Worm (Caenorhabditis elegans) whole organism, L1 larva: Measurements from ENCODE around the gene msp-38.
A peak's percentile ranks its signal among the peaks of the same experiment; 100 is the strongest.

Source experiments
- C34B4.2 ChIP-seq: sonication (generic microtip); optimal IDR thresholded peaks from 2 replicates; lab custom pipeline; 2017; ENCODE audit warnings: mild to moderate bottlenecking, missing genetic modification characterization, missing compliant biosample characterization
- F16B12.6 ChIP-seq: fragments of 150-350 bp; optimal IDR thresholded peaks from 2 replicates; lab custom pipeline; 2014; ENCODE audit warnings: missing biosample characterization, missing genetic modification characterization
- aha-1 ChIP-seq: fragments of 150-350 bp; optimal IDR thresholded peaks from 2 replicates; lab custom pipeline; 2014; ENCODE audit warnings: missing biosample characterization, missing genetic modification characterization
- alr-1 ChIP-seq: fragments of 200-800 bp; sonication (Bioruptor generic); optimal IDR thresholded peaks from 2 replicates; lab custom pipeline; 2018; ENCODE audit warnings: borderline replicate concordance, mild to moderate bottlenecking, missing genetic modification characterization, missing compliant biosample characterization
- aly-2 ChIP-seq: fragments of 150-350 bp; optimal IDR thresholded peaks from 2 replicates; lab custom pipeline; 2014; ENCODE audit warnings: missing biosample characterization, missing genetic modification characterization
- blmp-1 ChIP-seq: fragments of 150-350 bp; optimal IDR thresholded peaks from 2 replicates; lab custom pipeline; 2014; ENCODE audit warnings: missing biosample characterization, missing genetic modification characterization
- ceh-82 ChIP-seq, 3 experiments: fragments of 150-350 bp in 1 of 3; sonication (generic microtip) in 2 of 3; optimal IDR thresholded peaks; 2 replicates each; lab custom pipeline; 2014 to 2017; ENCODE audit warnings: missing biosample characterization in 3 of 3, missing genetic modification characterization in 3 of 3
- ces-1 ChIP-seq: fragments of 150-350 bp; optimal IDR thresholded peaks from 2 replicates; lab custom pipeline; 2014; ENCODE audit warnings: missing biosample characterization, missing genetic modification reagents, missing genetic modification characterization
- dsc-1 ChIP-seq: sonication (generic microtip); optimal IDR thresholded peaks from 2 replicates; lab custom pipeline; 2016; ENCODE audit warnings: mild to moderate bottlenecking, missing genetic modification characterization, missing compliant biosample characterization
- efl-1 ChIP-seq, 4 experiments: fragments of 150-350 bp; optimal IDR thresholded peaks in 3 of 4; peaks in 1 of 4; 1 replicate in 1 of 4; 2 replicates in 3 of 4; lab custom pipeline; 2014; ENCODE audit warnings: missing biosample characterization in 2 of 4, missing genetic modification characterization in 2 of 4, missing genetic modification reagents in 2 of 4
- egl-13 ChIP-seq: sonication (generic microtip); optimal IDR thresholded peaks from 2 replicates; lab custom pipeline; 2016; ENCODE audit warnings: missing genotype, missing genetic modification reagents, missing genetic modification characterization, missing compliant biosample characterization
- egl-27 ChIP-seq, 2 experiments: fragments of 150-350 bp in 1 of 2; sonication (generic microtip); optimal IDR thresholded peaks; 3 replicates each; lab custom pipeline; 2017 to 2018; ENCODE audit warnings: missing biosample characterization in 2 of 2, missing genetic modification characterization in 2 of 2, missing genetic modification reagents in 2 of 2
- elt-3 ChIP-seq, 6 experiments: fragments of 150-350 bp in 1 of 6; sonication (generic microtip); optimal IDR thresholded peaks; 2 replicates each; lab custom pipeline; 2017 to 2018; ENCODE audit warnings: missing biosample characterization in 6 of 6, missing genetic modification characterization in 6 of 6, inconsistent platforms in 1 of 6
- ets-5 ChIP-seq: fragments of 200-800 bp; sonication (Bioruptor generic); IDR thresholded peaks from 2 replicates; pipeline ENCODE4 v1.3.6; 2022; ENCODE audit warnings: missing genetic modification characterization, missing compliant biosample characterization
- fkh-10 ChIP-seq: sonication (generic microtip); optimal IDR thresholded peaks from 2 replicates; lab custom pipeline; 2017; ENCODE audit warnings: missing biosample characterization, missing genetic modification reagents, missing genetic modification characterization
- fkh-4 ChIP-seq: sonication (generic microtip); optimal IDR thresholded peaks from 2 replicates; lab custom pipeline; 2016; ENCODE audit warnings: missing compliant biosample characterization, missing genetic modification characterization, borderline replicate concordance
- fkh-8 ChIP-seq: sonication (generic microtip); optimal IDR thresholded peaks from 2 replicates; lab custom pipeline; 2016; ENCODE audit warnings: mild to moderate bottlenecking, missing genetic modification characterization, missing compliant biosample characterization
- fos-1 ChIP-seq: fragments of 150-350 bp; optimal IDR thresholded peaks from 2 replicates; lab custom pipeline; 2014; ENCODE audit warnings: missing biosample characterization, missing genetic modification characterization
- lin-14 ChIP-seq: fragments of 200-800 bp; sonication (Bioruptor generic); optimal IDR thresholded peaks from 2 replicates; lab custom pipeline; 2018; ENCODE audit warnings: mild to moderate bottlenecking, missing genetic modification characterization, moderate library complexity, missing compliant biosample characterization
- lin-15B ChIP-seq: fragments of 150-350 bp; sonication (generic microtip); optimal IDR thresholded peaks from 3 replicates; lab custom pipeline; 2014; ENCODE audit warnings: missing biosample characterization, missing genetic modification characterization
- lin-35 ChIP-seq, 2 experiments: fragments of 150-350 bp; optimal IDR thresholded peaks; 2 replicates each; lab custom pipeline; 2014; ENCODE audit warnings: missing biosample characterization in 2 of 2, missing genetic modification characterization in 2 of 2, missing genetic modification reagents in 2 of 2
- lsy-2 ChIP-seq, 2 experiments: fragments of 150-350 bp; optimal IDR thresholded peaks; 2 replicates each; lab custom pipeline; 2014; ENCODE audit warnings: missing biosample characterization in 2 of 2, missing genetic modification characterization in 2 of 2
- mab-9 ChIP-seq: fragments of 200-800 bp; sonication (Bioruptor generic); IDR thresholded peaks from 2 replicates; pipeline ENCODE4 v1.3.6; 2022; ENCODE audit warnings: missing genetic modification reagents, missing genetic modification characterization, missing compliant biosample characterization
- mdl-1 ChIP-seq, 2 experiments: fragments of 150-350 bp; optimal IDR thresholded peaks; 2 replicates each; lab custom pipeline; 2014 to 2017; ENCODE audit warnings: missing biosample characterization in 2 of 2, missing genetic modification characterization in 2 of 2, inconsistent platforms in 1 of 2
- mef-2 ChIP-seq: fragments of 150-350 bp; optimal IDR thresholded peaks from 2 replicates; lab custom pipeline; 2014; ENCODE audit warnings: missing biosample characterization, missing genetic modification characterization
- mep-1 ChIP-seq: fragments of 150-350 bp; optimal IDR thresholded peaks from 2 replicates; lab custom pipeline; 2014; ENCODE audit warnings: missing biosample characterization, missing genetic modification characterization
- nhr-12 ChIP-seq: sonication (generic microtip); optimal IDR thresholded peaks from 2 replicates; lab custom pipeline; 2017; ENCODE audit warnings: missing biosample characterization, missing genetic modification characterization
- nhr-19 ChIP-seq: fragments of 200-800 bp; sonication (Bioruptor generic); conservative IDR thresholded peaks from 2 replicates; pipeline ENCODE4 v1.3.6; 2022; ENCODE audit warnings: missing genetic modification characterization, missing compliant biosample characterization
- nhr-28 ChIP-seq: fragments of 150-350 bp; optimal IDR thresholded peaks from 2 replicates; lab custom pipeline; 2014; ENCODE audit warnings: missing biosample characterization, missing genetic modification characterization
- nhr-76 ChIP-seq: sonication (generic microtip); optimal IDR thresholded peaks from 2 replicates; lab custom pipeline; 2017; ENCODE audit warnings: missing biosample characterization, missing genetic modification characterization
- nhr-77 ChIP-seq: fragments of 150-350 bp; optimal IDR thresholded peaks from 2 replicates; lab custom pipeline; 2014; ENCODE audit warnings: missing biosample characterization, missing genetic modification characterization
- nhr-85 ChIP-seq: sonication (generic microtip); peaks from one replicate; lab custom pipeline; 2016; ENCODE audit warnings: missing genetic modification characterization, inconsistent platforms, missing compliant biosample characterization
- pag-3 ChIP-seq: sonication (generic microtip); optimal IDR thresholded peaks from 2 replicates; lab custom pipeline; 2017; ENCODE audit warnings: missing genetic modification characterization, mild to moderate bottlenecking, missing compliant biosample characterization, antibody characterized with exemption, borderline replicate concordance; ENCODE audit not compliant: insufficient read depth
- pax-3 ChIP-seq: fragments of 200-800 bp; sonication (Bioruptor generic); optimal IDR thresholded peaks from 2 replicates; lab custom pipeline; 2018; ENCODE audit warnings: mild to moderate bottlenecking, missing genetic modification characterization, moderate library complexity, missing compliant biosample characterization
- pqm-1 ChIP-seq: sonication (generic microtip); optimal IDR thresholded peaks from 3 replicates; lab custom pipeline; 2017; ENCODE audit warnings: missing biosample characterization, missing genetic modification characterization
- rnt-1 ChIP-seq: sonication (generic microtip); optimal IDR thresholded peaks from 2 replicates; lab custom pipeline; 2016; ENCODE audit warnings: mild to moderate bottlenecking, missing genetic modification characterization, moderate library complexity, missing compliant biosample characterization
- skn-1 ChIP-seq: fragments of 150-350 bp; optimal IDR thresholded peaks from 2 replicates; lab custom pipeline; 2014; ENCODE audit warnings: missing biosample characterization, missing genetic modification characterization
- sox-4 ChIP-seq: sonication (generic microtip); optimal IDR thresholded peaks from 2 replicates; lab custom pipeline; 2016; ENCODE audit warnings: missing genetic modification characterization, missing compliant biosample characterization
- sup-37 ChIP-seq: fragments of 200-800 bp; sonication (Bioruptor generic); optimal IDR thresholded peaks from 2 replicates; lab custom pipeline; 2018; ENCODE audit warnings: mild to moderate bottlenecking, missing genetic modification characterization, missing compliant biosample characterization
- swsn-7 ChIP-seq: sonication (generic microtip); optimal IDR thresholded peaks from 2 replicates; lab custom pipeline; 2016; ENCODE audit warnings: missing genetic modification characterization, missing compliant biosample characterization
- tbx-2 ChIP-seq: sonication (generic microtip); optimal IDR thresholded peaks from 2 replicates; lab custom pipeline; 2016; ENCODE audit warnings: missing genetic modification characterization, missing compliant biosample characterization
- unc-30 ChIP-seq: sonication (generic microtip); optimal IDR thresholded peaks from 2 replicates; lab custom pipeline; 2017; ENCODE audit warnings: missing biosample characterization, missing genetic modification characterization
- unc-62 ChIP-seq: fragments of 150-350 bp; optimal IDR thresholded peaks from 2 replicates; lab custom pipeline; 2014; ENCODE audit warnings: missing biosample characterization, missing genetic modification reagents, missing genetic modification characterization
- vab-15 ChIP-seq: sonication (generic microtip); optimal IDR thresholded peaks from 2 replicates; lab custom pipeline; 2017; ENCODE audit warnings: missing genotype, mild to moderate bottlenecking, missing genetic modification characterization, missing compliant biosample characterization
- xbp-1 ChIP-seq: sonication (generic microtip); optimal IDR thresholded peaks from 2 replicates; lab custom pipeline; 2016; ENCODE audit warnings: missing genetic modification characterization, missing compliant biosample characterization
- zip-4 ChIP-seq: fragments of 200-800 bp; sonication (Bioruptor generic); optimal IDR thresholded peaks from 2 replicates; lab custom pipeline; 2018; ENCODE audit warnings: mild to moderate bottlenecking, missing genetic modification characterization, moderate library complexity, missing compliant biosample characterization

The msp-38 gene

DNA sequence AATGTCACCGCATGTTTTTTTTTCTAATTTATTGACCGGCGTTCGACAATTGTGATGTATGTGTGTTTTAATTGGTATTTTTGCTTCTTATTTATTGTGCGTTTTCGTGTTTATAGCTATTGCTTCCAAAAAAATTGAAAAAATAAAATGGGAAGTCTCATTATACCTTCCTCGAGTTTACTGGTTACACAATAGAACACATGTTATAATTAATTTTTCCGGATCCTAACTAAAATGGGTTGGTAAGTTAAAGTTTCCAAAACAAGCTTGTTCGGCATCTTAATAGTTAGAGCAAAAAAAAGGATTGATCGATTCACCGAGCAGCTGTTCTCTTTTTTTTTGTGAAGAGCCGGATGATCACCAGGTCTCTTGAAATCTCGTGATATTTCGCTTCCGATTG, 11.9 kb upstream of the msp-38 start, which contains the start of gene ttr-54:
Gene ttr-54 (plus strand): TSS at position 301 of the 400 bp plus-strand sequence.
- TF ChIP-seq rnt-1 (peak; percentile 24), mab-9 (no peak), pax-3 (tag; lab: Kevin White, UChicago) (no peak), C34B4.2 (tag; lab: Kevin White, UChicago) (no peak), mdl-1 (tag; optimal IDR thresholded peaks at IDR 0.05; lab: Kevin White, UChicago) (no peak), lin-35 (GFP tag; optimal IDR thresholded peaks at IDR 0.05; lab: Kevin White, UChicago) (no peak), egl-27 (tag; optimal IDR thresholded peaks at IDR 0.05; lab: Kevin White, UChicago) (no peak), efl-1 (optimal IDR thresholded peaks at IDR 0.05; lab: Kevin White, UChicago) (no peak), efl-1 (GFP tag; optimal IDR thresholded peaks at IDR 0.05 in 1 of 2; lab: Kevin White, UChicago) (no peak), ces-1 (GFP tag; lab: Kevin White, UChicago) (no peak)

DNA sequence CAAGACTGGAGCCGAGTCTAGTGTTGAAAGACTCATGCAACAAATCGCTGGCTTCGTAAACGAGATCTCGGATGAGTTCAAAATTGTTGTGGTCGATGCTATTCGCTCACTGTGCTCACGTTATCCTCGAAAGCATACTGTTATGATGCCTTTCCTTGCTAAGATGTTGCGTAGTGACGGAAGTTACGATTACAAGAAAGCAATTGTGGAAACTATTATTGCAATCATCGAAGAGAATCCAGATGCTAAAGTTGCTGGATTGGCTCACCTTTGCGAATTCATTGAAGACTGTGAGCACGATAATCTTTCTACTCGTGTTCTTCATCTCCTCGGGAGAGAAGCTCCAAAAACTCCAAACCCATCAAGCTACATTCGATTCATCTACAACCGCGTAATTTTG, 9.9 kb upstream of the msp-38 start:
- TF ChIP-seq mef-2 (tag; lab: Kevin White, UChicago) (no peak), mab-9 (no peak), efl-1 (optimal IDR thresholded peaks at IDR 0.05; lab: Kevin White, UChicago) (no peak), efl-1 (GFP tag; optimal IDR thresholded peaks at IDR 0.05 in 1 of 2; lab: Kevin White, UChicago) (peak in 1 of 2 experiments; percentile 88)

DNA sequence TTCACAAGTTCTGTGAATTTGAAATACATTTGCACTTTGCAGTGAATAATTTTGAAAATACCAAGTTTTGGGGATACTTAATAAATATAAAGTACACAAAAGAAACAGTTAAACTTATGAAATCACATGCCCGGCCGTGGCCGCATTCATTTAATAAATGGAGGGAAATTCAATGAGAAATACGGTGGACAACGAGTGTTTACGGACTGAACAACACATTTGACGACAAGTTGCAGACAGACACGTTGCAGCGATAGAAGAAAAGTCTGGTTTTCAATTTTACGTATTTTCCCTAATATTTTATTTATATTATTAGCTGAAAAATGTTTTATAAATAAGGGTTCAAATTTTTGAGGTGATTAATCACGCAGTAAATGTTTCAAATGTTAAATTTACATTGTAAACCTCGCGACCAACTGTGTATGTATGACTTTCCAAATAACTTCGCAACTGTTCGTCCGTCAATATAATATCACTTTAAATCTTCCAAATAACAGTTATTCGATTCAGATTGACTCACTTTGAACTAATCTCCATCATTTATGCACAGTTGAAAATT, 8.0 kb upstream of the msp-38 start, which contains the start of gene copg-1:
Gene copg-1 (plus strand): TSS at position 509 of the 559 bp plus-strand sequence.
- TF ChIP-seq unc-30 (tag; lab: Kevin White, UChicago): no peak
- TF ChIP-seq efl-1 (optimal IDR thresholded peaks at IDR 0.05; lab: Kevin White, UChicago): peak; percentile 56 to 64
- peak; percentile 69 to 94 for TF ChIP-seq efl-1 (GFP tag; optimal IDR thresholded peaks at IDR 0.05 in 1 of 2; lab: Kevin White, UChicago)
- peak in 2 of 6 experiments; percentile 37 to 62 for TF ChIP-seq elt-3 (tag; optimal IDR thresholded peaks at IDR 0.05; lab: Kevin White, UChicago)
- peak; percentile 73 for TF ChIP-seq lin-14 (GFP tag; lab: Kevin White, UChicago)
- TF ChIP-seq dsc-1 (tag; lab: Kevin White, UChicago): peak; percentile 33
- peak; percentile 49 for TF ChIP-seq blmp-1 (tag; lab: Kevin White, UChicago)
- TF ChIP-seq rnt-1: peak; percentile 37
- no peak for TF ChIP-seq sox-4 (tag; lab: Kevin White, UChicago)
- TF ChIP-seq ets-5 (GFP tag; lab: Robert Waterston, UW): no peak
- peak in 1 of 2 experiments; percentile 34 for TF ChIP-seq mdl-1 (tag; optimal IDR thresholded peaks at IDR 0.05; lab: Kevin White, UChicago)
- no peak for TF ChIP-seq sup-37 (GFP tag; lab: Kevin White, UChicago)
- TF ChIP-seq pag-3 (tag; lab: Kevin White, UChicago): no peak
- no peak for TF ChIP-seq lin-15B (tag; lab: Kevin White, UChicago)
- TF ChIP-seq egl-27 (tag; optimal IDR thresholded peaks at IDR 0.05; lab: Kevin White, UChicago): no peak
- peak; percentile 20; the same call in 1 of the 2 replicates for TF ChIP-seq nhr-19 (GFP tag; lab: Robert Waterston, UW)
- no peak for TF ChIP-seq zip-4 (GFP tag; lab: Kevin White, UChicago)
- peak; percentile 5 for TF ChIP-seq nhr-77
- peak; percentile 51 for TF ChIP-seq tbx-2 (tag; lab: Kevin White, UChicago)
- no peak for TF ChIP-seq nhr-28
- TF ChIP-seq swsn-7 (tag; lab: Kevin White, UChicago): peak; percentile 49
- peak; percentile 89 to 97 for TF ChIP-seq lsy-2 (tag; optimal IDR thresholded peaks at IDR 0.05; lab: Kevin White, UChicago)
- TF ChIP-seq nhr-12 (tag; lab: Kevin White, UChicago): no peak
- TF ChIP-seq xbp-1 (tag; lab: Kevin White, UChicago): peak; percentile 57
- TF ChIP-seq C34B4.2 (tag; lab: Kevin White, UChicago): no peak
- TF ChIP-seq aha-1: no peak
- peak in 2 of 3 experiments; percentile 15 to 42 for TF ChIP-seq ceh-82 (tag; optimal IDR thresholded peaks at IDR 0.05; lab: Kevin White, UChicago)
- TF ChIP-seq mep-1: peak; percentile 91
- no peak for TF ChIP-seq fkh-10 (GFP tag; lab: Kevin White, UChicago)
- no peak for TF ChIP-seq unc-62
- TF ChIP-seq vab-15 (tag; lab: Kevin White, UChicago): no peak
- TF ChIP-seq pqm-1 (tag; lab: Kevin White, UChicago): no peak
- TF ChIP-seq nhr-85: peak; percentile 48
- no peak for TF ChIP-seq alr-1 (tag; lab: Kevin White, UChicago)
- TF ChIP-seq lin-35 (GFP tag; optimal IDR thresholded peaks at IDR 0.05; lab: Kevin White, UChicago): peak; percentile 64 to 74
- no peak for TF ChIP-seq nhr-76 (tag; lab: Kevin White, UChicago)
- no peak for TF ChIP-seq fkh-4 (tag; lab: Kevin White, UChicago)
- peak; percentile 4 for TF ChIP-seq aly-2
- TF ChIP-seq skn-1 (tag; lab: Kevin White, UChicago): peak; percentile 48
- TF ChIP-seq egl-13: no peak
- peak; percentile 28 for TF ChIP-seq fkh-8 (tag; lab: Kevin White, UChicago)
- TF ChIP-seq fos-1 (tag; lab: Kevin White, UChicago): no peak
- TF ChIP-seq F16B12.6 (tag; lab: Kevin White, UChicago): peak; percentile 91
